Worm (Caenorhabditis elegans) whole organism, L1 larva: ENCODE measurements around the gene srh-244.
"Not testable (repeated sequence)": the region's sequence is repeated elsewhere in the genome, so short reads cannot be mapped to it uniquely, and the experiment has no call there.

ENCODE experiments used
- C16A3.4 ChIP-seq: fragments of 150-350 bp; optimal IDR thresholded peaks from 2 replicates; lab custom pipeline; 2014; ENCODE audit warnings: missing biosample characterization, missing genetic modification characterization
- C34B4.2 ChIP-seq: sonication (generic microtip); optimal IDR thresholded peaks from 2 replicates; lab custom pipeline; 2017; ENCODE audit warnings: mild to moderate bottlenecking, missing genetic modification characterization, missing compliant biosample characterization
- F16B12.6 ChIP-seq: fragments of 150-350 bp; optimal IDR thresholded peaks from 2 replicates; lab custom pipeline; 2014; ENCODE audit warnings: missing biosample characterization, missing genetic modification characterization
- aha-1 ChIP-seq: fragments of 150-350 bp; optimal IDR thresholded peaks from 2 replicates; lab custom pipeline; 2014; ENCODE audit warnings: missing biosample characterization, missing genetic modification characterization
- alr-1 ChIP-seq: fragments of 200-800 bp; sonication (Bioruptor generic); optimal IDR thresholded peaks from 2 replicates; lab custom pipeline; 2018; ENCODE audit warnings: borderline replicate concordance, mild to moderate bottlenecking, missing genetic modification characterization, missing compliant biosample characterization
- ceh-63 ChIP-seq: fragments of 200-800 bp; sonication (Bioruptor generic); optimal IDR thresholded peaks from 2 replicates; lab custom pipeline; 2018; ENCODE audit warnings: mild to moderate bottlenecking, missing genetic modification characterization, missing compliant biosample characterization
- ceh-8 ChIP-seq: fragments of 200-800 bp; sonication (Bioruptor generic); optimal IDR thresholded peaks from 2 replicates; lab custom pipeline; 2018; ENCODE audit warnings: mild to moderate bottlenecking, missing genetic modification characterization, moderate library complexity, missing compliant biosample characterization
- ceh-82 ChIP-seq, 3 experiments: fragments of 150-350 bp in 1 of 3; sonication (generic microtip) in 2 of 3; optimal IDR thresholded peaks; 2 replicates each; lab custom pipeline; 2014 to 2017; ENCODE audit warnings: missing biosample characterization in 3 of 3, missing genetic modification characterization in 3 of 3
- dpl-1 ChIP-seq, 3 experiments: fragments of 150-350 bp in 2 of 3; sonication (generic microtip) in 1 of 3; optimal IDR thresholded peaks; 2 replicates each; lab custom pipeline; 2014 to 2017; ENCODE audit warnings: missing biosample characterization in 3 of 3, missing genetic modification characterization in 3 of 3, missing genetic modification reagents in 3 of 3
- efl-3 ChIP-seq: fragments of 200-800 bp; sonication (Bioruptor generic); optimal IDR thresholded peaks from 2 replicates; lab custom pipeline; 2018; ENCODE audit warnings: mild to moderate bottlenecking, missing genetic modification characterization, missing compliant biosample characterization
- elt-2 ChIP-seq: sonication (generic microtip); optimal IDR thresholded peaks from 2 replicates; lab custom pipeline; 2016; ENCODE audit warnings: missing genetic modification characterization, mild to moderate bottlenecking, inconsistent platforms, missing compliant biosample characterization, missing genetic modification reagents
- elt-3 ChIP-seq, 6 experiments: fragments of 150-350 bp in 1 of 6; sonication (generic microtip); optimal IDR thresholded peaks; 2 replicates each; lab custom pipeline; 2017 to 2018; ENCODE audit warnings: missing biosample characterization in 6 of 6, missing genetic modification characterization in 6 of 6, inconsistent platforms in 1 of 6
- fkh-10 ChIP-seq: sonication (generic microtip); optimal IDR thresholded peaks from 2 replicates; lab custom pipeline; 2017; ENCODE audit warnings: missing biosample characterization, missing genetic modification reagents, missing genetic modification characterization
- fkh-4 ChIP-seq: sonication (generic microtip); optimal IDR thresholded peaks from 2 replicates; lab custom pipeline; 2016; ENCODE audit warnings: missing compliant biosample characterization, missing genetic modification characterization, borderline replicate concordance
- hpl-2 ChIP-seq: fragments of 150-350 bp; optimal IDR thresholded peaks from 2 replicates; lab custom pipeline; 2014; ENCODE audit warnings: missing biosample characterization, missing genetic modification reagents, missing genetic modification characterization
- lin-14 ChIP-seq: fragments of 200-800 bp; sonication (Bioruptor generic); optimal IDR thresholded peaks from 2 replicates; lab custom pipeline; 2018; ENCODE audit warnings: mild to moderate bottlenecking, missing genetic modification characterization, moderate library complexity, missing compliant biosample characterization
- lin-35 ChIP-seq, 2 experiments: fragments of 150-350 bp; optimal IDR thresholded peaks; 2 replicates each; lab custom pipeline; 2014; ENCODE audit warnings: missing biosample characterization in 2 of 2, missing genetic modification characterization in 2 of 2, missing genetic modification reagents in 2 of 2
- mef-2 ChIP-seq: fragments of 150-350 bp; optimal IDR thresholded peaks from 2 replicates; lab custom pipeline; 2014; ENCODE audit warnings: missing biosample characterization, missing genetic modification characterization
- nhr-77 ChIP-seq: fragments of 150-350 bp; optimal IDR thresholded peaks from 2 replicates; lab custom pipeline; 2014; ENCODE audit warnings: missing biosample characterization, missing genetic modification characterization
- nhr-85 ChIP-seq: sonication (generic microtip); peaks from one replicate; lab custom pipeline; 2016; ENCODE audit warnings: missing genetic modification characterization, inconsistent platforms, missing compliant biosample characterization
- pax-3 ChIP-seq: fragments of 200-800 bp; sonication (Bioruptor generic); optimal IDR thresholded peaks from 2 replicates; lab custom pipeline; 2018; ENCODE audit warnings: mild to moderate bottlenecking, missing genetic modification characterization, moderate library complexity, missing compliant biosample characterization
- pqm-1 ChIP-seq: sonication (generic microtip); optimal IDR thresholded peaks from 3 replicates; lab custom pipeline; 2017; ENCODE audit warnings: missing biosample characterization, missing genetic modification characterization
- rnt-1 ChIP-seq: sonication (generic microtip); optimal IDR thresholded peaks from 2 replicates; lab custom pipeline; 2016; ENCODE audit warnings: mild to moderate bottlenecking, missing genetic modification characterization, moderate library complexity, missing compliant biosample characterization
- skn-1 ChIP-seq: fragments of 150-350 bp; optimal IDR thresholded peaks from 2 replicates; lab custom pipeline; 2014; ENCODE audit warnings: missing biosample characterization, missing genetic modification characterization
- tlp-1 ChIP-seq: fragments of 150-350 bp; optimal IDR thresholded peaks from 2 replicates; lab custom pipeline; 2014; ENCODE audit warnings: missing biosample characterization, missing genetic modification characterization
- unc-62 ChIP-seq: fragments of 150-350 bp; optimal IDR thresholded peaks from 2 replicates; lab custom pipeline; 2014; ENCODE audit warnings: missing biosample characterization, missing genetic modification reagents, missing genetic modification characterization
- unc-86 ChIP-seq: sonication (generic microtip); optimal IDR thresholded peaks from 2 replicates; lab custom pipeline; 2016; ENCODE audit warnings: missing genetic modification characterization, missing compliant biosample characterization
- unc-98 ChIP-seq: fragments of 200-800 bp; sonication (Bioruptor generic); IDR thresholded peaks from 2 replicates; pipeline ENCODE4 v1.3.6; 2022; ENCODE audit warnings: missing genetic modification characterization, missing compliant biosample characterization
- vab-15 ChIP-seq: sonication (generic microtip); optimal IDR thresholded peaks from 2 replicates; lab custom pipeline; 2017; ENCODE audit warnings: missing genotype, mild to moderate bottlenecking, missing genetic modification characterization, missing compliant biosample characterization
- xbp-1 ChIP-seq: sonication (generic microtip); optimal IDR thresholded peaks from 2 replicates; lab custom pipeline; 2016; ENCODE audit warnings: missing genetic modification characterization, missing compliant biosample characterization
- zag-1 ChIP-seq: fragments of 150-350 bp; optimal IDR thresholded peaks from 2 replicates; lab custom pipeline; 2014; ENCODE audit warnings: missing biosample characterization, missing genetic modification characterization
- zip-4 ChIP-seq: fragments of 200-800 bp; sonication (Bioruptor generic); optimal IDR thresholded peaks from 2 replicates; lab custom pipeline; 2018; ENCODE audit warnings: mild to moderate bottlenecking, missing genetic modification characterization, moderate library complexity, missing compliant biosample characterization
- ztf-4 ChIP-seq: fragments of 150-350 bp; optimal IDR thresholded peaks from 2 replicates; lab custom pipeline; 2014; ENCODE audit warnings: missing biosample characterization, missing genetic modification characterization

srh-244 gene

ce11 chrV:7328092-7328491 is 15.5 kb upstream of the srh-244 start, which contains the start of gene clec-7:
Gene clec-7 (plus strand): TSS chrV:7328392.
- no peak for TF ChIP-seq rnt-1
- TF ChIP-seq ztf-4 (tag; lab: Kevin White, UChicago): no peak
- TF ChIP-seq hpl-2 (GFP tag; lab: Kevin White, UChicago): no peak
- no peak for TF ChIP-seq tlp-1
- TF ChIP-seq elt-2: no peak
- TF ChIP-seq vab-15: no peak
- TF ChIP-seq C16A3.4 (tag; lab: Kevin White, UChicago): no peak
- no peak for TF ChIP-seq mef-2 (tag; lab: Kevin White, UChicago)
- no peak for TF ChIP-seq xbp-1 (tag; lab: Kevin White, UChicago)
- TF ChIP-seq fkh-10 (GFP tag; lab: Kevin White, UChicago): no peak
- no peak for TF ChIP-seq efl-3 (GFP tag; lab: Kevin White, UChicago)
- TF ChIP-seq lin-35 (GFP tag; optimal IDR thresholded peaks at IDR 0.05; lab: Kevin White, UChicago): no peak
- no peak for TF ChIP-seq zag-1 (tag; lab: Kevin White, UChicago)
- TF ChIP-seq ceh-8 (GFP tag; lab: Kevin White, UChicago): no peak
- TF ChIP-seq nhr-77 (tag; lab: Kevin White, UChicago): no peak
- no peak for TF ChIP-seq zip-4
- no peak for TF ChIP-seq fkh-4 (tag; lab: Kevin White, UChicago)
- TF ChIP-seq lin-14 (GFP tag; lab: Kevin White, UChicago): no peak
- no peak for TF ChIP-seq skn-1 (tag; lab: Kevin White, UChicago)
- TF ChIP-seq ceh-63: no peak

- TF ChIP-seq ceh-8 (GFP tag; lab: Kevin White, UChicago): no peak
- no peak for TF ChIP-seq dpl-1 (GFP tag; optimal IDR thresholded peaks at IDR 0.05; lab: Kevin White, UChicago)
- TF ChIP-seq, all 84 proteins: peak for 0
Measured at ce11 chrV:7330868-7331267, 12.8 kb upstream of the srh-244 start, which contains the start of gene F10G2.2. Gene F10G2.2 (plus strand): TSS chrV:7331168.

- no peak for TF ChIP-seq F16B12.6 (tag; lab: Kevin White, UChicago)
- TF ChIP-seq nhr-85 (tag; lab: Kevin White, UChicago): no peak
- TF ChIP-seq vab-15: no peak
- no peak for TF ChIP-seq zip-4
- no peak for TF ChIP-seq alr-1 (tag; lab: Kevin White, UChicago)
- no peak for TF ChIP-seq aha-1
- no peak for TF ChIP-seq ztf-4 (tag; lab: Kevin White, UChicago)
- TF ChIP-seq elt-3 (tag; optimal IDR thresholded peaks at IDR 0.05; lab: Kevin White, UChicago): no peak
- no peak for TF ChIP-seq rnt-1
- no peak for TF ChIP-seq ceh-63
- no peak for TF ChIP-seq unc-86 (tag; lab: Kevin White, UChicago)
- no peak for TF ChIP-seq efl-3 (GFP tag; lab: Kevin White, UChicago)
- TF ChIP-seq ceh-82 (tag; optimal IDR thresholded peaks at IDR 0.05; lab: Kevin White, UChicago): no peak
- no peak for TF ChIP-seq unc-98 (GFP tag; lab: Robert Waterston, UW)
- no peak for TF ChIP-seq pax-3
- no peak for TF ChIP-seq C34B4.2
- TF ChIP-seq fkh-4 (tag; lab: Kevin White, UChicago): no peak
- TF ChIP-seq pqm-1: no peak
Measured at ce11 chrV:7332253-7332652, 11.4 kb upstream of the srh-244 start, which contains the start of gene F10G2.1. Gene F10G2.1 (plus strand): TSS chrV:7332553.

ce11 chrV:7337218-7337617 is 6.4 kb upstream of the srh-244 start, which contains the start of gene F10G2.7:
Gene F10G2.7 (minus strand): TSS chrV:7337318.
- TF ChIP-seq pqm-1; unc-62 (GFP tag; lab: Kevin White, UChicago); F16B12.6 (tag; lab: Kevin White, UChicago): not testable (repeated sequence)

ce11 chrV:7339831-7340230 is 3.8 kb upstream of the srh-244 start, which contains the start of gene srh-187:
Gene srh-187 (minus strand): TSS chrV:7339931.
- TF ChIP-seq unc-86 (tag; lab: Kevin White, UChicago): no peak
- TF ChIP-seq, all 84 proteins: peak for 0
